Worm (Caenorhabditis elegans): ENCODE measurements around the gene T06E6.1.

Gene T06E6.1

DNA sequence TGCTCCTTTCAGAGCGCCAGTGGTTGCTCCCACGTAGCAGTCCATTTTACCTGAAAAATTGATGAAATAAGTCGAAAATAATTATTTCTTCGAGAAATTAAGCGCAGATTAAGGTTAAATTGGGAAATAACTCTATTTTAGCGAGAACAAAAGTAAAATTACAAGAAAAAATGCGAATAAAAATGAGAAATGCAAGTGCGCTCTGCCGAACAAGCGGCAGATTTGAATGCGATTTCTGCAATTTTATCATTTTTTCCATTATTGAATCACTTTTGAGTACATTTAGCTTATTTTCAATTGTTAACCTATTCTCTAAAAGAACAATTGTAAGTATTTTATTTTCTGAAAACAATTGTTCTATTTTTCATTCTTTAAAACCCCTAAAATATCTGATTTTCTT is at the start of gene T06E6.1:
TSS of gene T06E6.1 (minus strand) at position 56 of the 400 bp plus-strand sequence.
- TF ChIP-seq lin-11 (tag; optimal IDR thresholded peaks at IDR 0.05) (no peak), pax-1 (tag; optimal IDR thresholded peaks at IDR 0.05) (no peak), tbx-2 (tag; optimal IDR thresholded peaks at IDR 0.05) (no peak), ahr-1 (tag; optimal IDR thresholded peaks at IDR 0.05) (no peak), ceh-30 (tag; optimal IDR thresholded peaks at IDR 0.05) (no peak), unc-3 (GFP tag; conservative IDR thresholded peaks at IDR 0.05) (no peak), unc-3 (tag; optimal IDR thresholded peaks at IDR 0.05) (no peak), unc-42 (tag; optimal IDR thresholded peaks at IDR 0.05) (no peak), ceh-22 (tag; optimal IDR thresholded peaks at IDR 0.05) (no peak), nhr-232 (tag; optimal IDR thresholded peaks at IDR 0.05) (no peak), odd-2 (tag; optimal IDR thresholded peaks at IDR 0.05) (no peak)

ce11 chrV:15444188-15444587 is 49.4 kb upstream of the T06E6.1 start, which contains the start of gene T26H5.11:
TSS of gene T26H5.11 (minus strand) at chrV:15444288.
- TF ChIP-seq ceh-2 (tag; optimal IDR thresholded peaks at IDR 0.05) (no peak), pax-1 (tag; optimal IDR thresholded peaks at IDR 0.05) (no peak), ceh-14 (tag; optimal IDR thresholded peaks at IDR 0.05) (no peak), nhr-232 (tag; optimal IDR thresholded peaks at IDR 0.05) (no peak), ahr-1 (tag; optimal IDR thresholded peaks at IDR 0.05) (no peak), odd-2 (tag; optimal IDR thresholded peaks at IDR 0.05) (no peak), ceh-34 (tag; optimal IDR thresholded peaks at IDR 0.05) (no peak), C08G9.2 (tag; optimal IDR thresholded peaks at IDR 0.05) (no peak), ttx-3 (tag; optimal IDR thresholded peaks at IDR 0.05) (no peak), gmeb-2 (tag; optimal IDR thresholded peaks at IDR 0.05) (no peak), hlh-15 (tag; optimal IDR thresholded peaks at IDR 0.05) (no peak), pat-9 (tag; optimal IDR thresholded peaks at IDR 0.05) (no peak), pag-3 (tag; optimal IDR thresholded peaks at IDR 0.05; ENCODE audit: borderline replicate concordance) (no peak)

- no peak for TF ChIP-seq T23F11.4 (GFP tag; optimal IDR thresholded peaks at IDR 0.05)
- TF ChIP-seq ahr-1 (tag; optimal IDR thresholded peaks at IDR 0.05), result no peak
- no peak for TF ChIP-seq ceh-18 (tag; optimal IDR thresholded peaks at IDR 0.05)
- TF ChIP-seq ceh-34 (tag; optimal IDR thresholded peaks at IDR 0.05), result no peak
- no peak for TF ChIP-seq ceh-30 (tag; optimal IDR thresholded peaks at IDR 0.05)
- no peak for TF ChIP-seq lin-11 (tag; optimal IDR thresholded peaks at IDR 0.05)
- TF ChIP-seq K09A11.1 (tag; optimal IDR thresholded peaks at IDR 0.05; ENCODE audit: insufficient read depth), result no peak
- TF ChIP-seq dve-1 (tag; optimal IDR thresholded peaks at IDR 0.05), result no peak
Observed at ce11 chrV:15443708-15444107, 48.9 kb upstream of the T06E6.1 start, which contains the start of gene T26H5.10. TSS of gene T26H5.10 (minus strand) at chrV:15443808.

DNA sequence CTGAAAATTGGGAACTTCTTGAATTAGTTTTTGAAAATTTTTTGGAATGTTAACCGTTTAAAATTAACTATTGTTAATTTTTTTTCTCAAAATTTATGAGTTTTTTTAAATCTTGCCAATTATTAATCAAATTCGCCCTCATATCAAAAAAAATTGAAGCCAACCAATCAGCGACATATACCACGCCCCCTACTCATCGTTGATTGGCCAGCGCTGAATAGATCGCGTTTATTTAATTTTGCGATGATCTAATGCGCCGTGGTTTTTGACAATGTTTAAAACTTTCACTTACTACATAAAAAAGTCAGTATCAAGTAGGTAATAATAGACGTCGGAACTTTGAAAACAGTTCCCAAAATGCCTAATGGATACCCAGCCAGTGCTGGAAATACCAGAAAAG is 47.6 kb upstream of the T06E6.1 start:
- TF ChIP-seq nfya-1 (tag; optimal IDR thresholded peaks at IDR 0.05) (peak; percentile 68), nhr-11 (tag; optimal IDR thresholded peaks at IDR 0.05) (no peak)

DNA sequence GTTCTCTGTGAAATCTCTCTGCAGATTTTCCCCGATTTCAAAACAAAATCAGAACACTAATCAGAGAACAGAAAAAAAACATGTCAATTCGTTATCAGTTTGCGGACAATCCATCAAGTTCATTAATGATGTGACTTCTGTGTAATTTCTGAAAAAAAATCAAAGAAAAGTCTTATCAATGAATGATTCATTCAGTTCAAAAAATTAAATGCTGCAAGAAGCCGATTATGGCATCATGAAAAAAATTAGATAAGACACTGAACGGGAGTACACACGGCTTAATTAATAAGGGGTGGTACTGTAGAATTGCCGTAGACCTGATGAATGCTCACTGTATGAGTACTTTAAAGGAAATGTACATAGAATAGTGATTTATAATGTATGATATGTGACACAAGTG is 41.4 kb upstream of the T06E6.1 start:
- no peak for TF ChIP-seq ceh-6 (GFP tag; optimal IDR thresholded peaks at IDR 0.05)
- TF ChIP-seq ceh-9 (tag; optimal IDR thresholded peaks at IDR 0.05), result no peak
- TF ChIP-seq fax-1 (tag; optimal IDR thresholded peaks at IDR 0.05), result no peak
- no peak for TF ChIP-seq che-1 (tag; optimal IDR thresholded peaks at IDR 0.05)

- TF ChIP-seq ets-4 (tag; optimal IDR thresholded peaks at IDR 0.05) (no peak), ceh-48 (tag; optimal IDR thresholded peaks at IDR 0.05) (no peak), syd-9 (tag; optimal IDR thresholded peaks at IDR 0.05) (no peak), che-1 (tag; optimal IDR thresholded peaks at IDR 0.05) (no peak), eyg-1 (tag; optimal IDR thresholded peaks at IDR 0.05) (no peak), madf-2 (tag; optimal IDR thresholded peaks at IDR 0.05) (no peak), lim-6 (tag; optimal IDR thresholded peaks at IDR 0.05) (no peak), nfya-1 (tag; optimal IDR thresholded peaks at IDR 0.05) (no peak), ceh-19 (GFP tag; optimal IDR thresholded peaks at IDR 0.05) (no peak), rnt-1 (tag; optimal IDR thresholded peaks at IDR 0.05) (no peak), nhr-11 (tag; optimal IDR thresholded peaks at IDR 0.05) (no peak), sox-2 (GFP tag; IDR thresholded peaks at IDR 0.05) (no peak), Y22D7AL.16 (tag; optimal IDR thresholded peaks at IDR 0.05) (no peak), C08G9.2 (tag; optimal IDR thresholded peaks at IDR 0.05) (no peak), hlh-30 (tag; optimal IDR thresholded peaks at IDR 0.05; ENCODE audit: insufficient read depth) (no peak), ama-1 (optimal IDR thresholded peaks at IDR 0.05) (no peak), pha-4 (tag; optimal IDR thresholded peaks at IDR 0.05) (no peak), ceh-24 (tag; optimal IDR thresholded peaks at IDR 0.05) (no peak), K09A11.1 (tag; optimal IDR thresholded peaks at IDR 0.05; ENCODE audit: insufficient read depth) (no peak), hlh-15 (tag; optimal IDR thresholded peaks at IDR 0.05) (no peak)
Observed at ce11 chrV:15434647-15435046, 39.9 kb upstream of the T06E6.1 start.

Measured in whole organism, late embryonic.